Worm (Caenorhabditis elegans): ENCODE data around the gene F58F12.4.

- TF ChIP-seq T22C8.4 (GFP tag; IDR thresholded peaks at IDR 0.05): no peak
- TF ChIP-seq med-1 (GFP tag; optimal IDR thresholded peaks at IDR 0.05; ENCODE audit: insufficient read depth): no peak
- TF ChIP-seq klf-2 (GFP tag; conservative IDR thresholded peaks at IDR 0.05): no peak
- no peak for TF ChIP-seq ztf-29 (GFP tag; IDR thresholded peaks at IDR 0.05)
- TF ChIP-seq tab-1 (GFP tag; IDR thresholded peaks at IDR 0.05): no peak
These were observed 36.6 kb upstream of the F58F12.4 start for ce11 chrII:6349968-6350367.
